Fruit fly (Drosophila melanogaster) whole organism, wandering third instar larva: Measurements from ENCODE around the gene Con.

Experiments used
- Abd-B ChIP-seq: fragments of >200 bp; optimal IDR thresholded peaks from 2 replicates; lab custom pipeline; 2017; ENCODE audit warnings: missing biosample characterization, missing genetic modification characterization
- CG9705 ChIP-seq: fragments of 200-800 bp; sonication (Bioruptor generic); optimal IDR thresholded peaks from 2 replicates; lab custom pipeline; 2018; ENCODE audit warnings: missing biosample characterization, mild to moderate bottlenecking, missing genetic modification characterization
- CrebA ChIP-seq: fragments of 200-800 bp; sonication (Bioruptor generic); optimal IDR thresholded peaks from 2 replicates; lab custom pipeline; 2016; ENCODE audit warnings: missing biosample characterization, mild to moderate bottlenecking, missing genetic modification characterization, borderline replicate concordance
- HLH106 ChIP-seq: fragments of 200-800 bp; optimal IDR thresholded peaks from 3 replicates; lab custom pipeline; 2019; ENCODE audit warnings: missing biosample characterization, mild to moderate bottlenecking, missing genetic modification characterization, moderate library complexity
- Hnf4 ChIP-seq: fragments of 200-800 bp; sonication (Bioruptor generic); optimal IDR thresholded peaks from 2 replicates; lab custom pipeline; 2016; ENCODE audit warnings: missing biosample characterization, mild to moderate bottlenecking, missing genetic modification characterization
- Hr78 ChIP-seq: fragments of >200 bp; optimal IDR thresholded peaks from 2 replicates; lab custom pipeline; 2017; ENCODE audit warnings: missing biosample characterization, missing genetic modification characterization
- Hr83 ChIP-seq: fragments of 200-300 bp; sonication (Bioruptor generic); optimal IDR thresholded peaks from 2 replicates; lab custom pipeline; 2016; ENCODE audit warnings: missing biosample characterization, mild to moderate bottlenecking, missing genetic modification characterization, moderate library complexity; ENCODE audit not compliant: poor library complexity, severe bottlenecking
- Jra ChIP-seq: sonication (Bioruptor generic); optimal IDR thresholded peaks from 2 replicates; lab custom pipeline; 2016; ENCODE audit warnings: missing biosample characterization, missing genetic modification characterization
- Mio ChIP-seq: sonication (Bioruptor generic); optimal IDR thresholded peaks from 2 replicates; lab custom pipeline; 2016; ENCODE audit warnings: missing biosample characterization, missing genetic modification characterization
- Myc ChIP-seq: fragments of >200 bp; optimal IDR thresholded peaks from 2 replicates; lab custom pipeline; 2017
- N ChIP-seq: fragments of >200 bp; optimal IDR thresholded peaks from 2 replicates; lab custom pipeline; 2018; ENCODE audit warnings: missing biosample characterization, missing external identifiers, missing genetic modification characterization
- Rel ChIP-seq, 2 experiments: fragments of 200-800 bp; sonication (Bioruptor generic) in 1 of 2; optimal IDR thresholded peaks; 2 replicates in 1 of 2; 3 replicates in 1 of 2; lab custom pipeline; 2016 to 2019; ENCODE audit warnings: mild to moderate bottlenecking in 2 of 2, missing biosample characterization in 2 of 2, missing genetic modification characterization in 2 of 2, moderate library complexity in 1 of 2
- Sp1 ChIP-seq: fragments of 200-800 bp; sonication (Bioruptor generic); optimal IDR thresholded peaks from 3 replicates; lab custom pipeline; 2019; ENCODE audit warnings: missing biosample characterization, mild to moderate bottlenecking, missing genetic modification characterization, moderate library complexity
- Vsx2 ChIP-seq: fragments of 200-300, 225-300 bp; sonication (Bioruptor generic); optimal IDR thresholded peaks from 2 replicates; lab custom pipeline; 2018; ENCODE audit warnings: missing biosample characterization, missing genetic modification characterization; ENCODE audit not compliant: partially characterized antibody
- brk ChIP-seq: fragments of 200-800 bp; sonication (Bioruptor generic); optimal IDR thresholded peaks from 2 replicates; lab custom pipeline; 2016; ENCODE audit warnings: missing biosample characterization, mild to moderate bottlenecking, missing genetic modification characterization
- dl ChIP-seq, 2 experiments: fragments of 175-275, 200-275 bp in 1 of 2; fragments of 200-275 bp in 1 of 2; sonication (Bioruptor generic); optimal IDR thresholded peaks; lab custom pipeline; 2018; ENCODE audit warnings: mild to moderate bottlenecking in 2 of 2, missing biosample characterization in 2 of 2, missing genetic modification characterization in 2 of 2, moderate library complexity in 2 of 2; ENCODE audit not compliant: partially characterized antibody in 2 of 2, insufficient read depth in 1 of 2
- dmrt93B ChIP-seq: fragments of 200-800 bp; sonication (Bioruptor generic); optimal IDR thresholded peaks from 2 replicates; lab custom pipeline; 2018; ENCODE audit warnings: missing biosample characterization, mild to moderate bottlenecking, missing genetic modification characterization
- dsf ChIP-seq: sonication (Bioruptor generic); optimal IDR thresholded peaks from 2 replicates; lab custom pipeline; 2016; ENCODE audit warnings: missing biosample characterization, missing genetic modification characterization, borderline replicate concordance
- ey ChIP-seq: fragments of 200-800 bp; sonication (Bioruptor generic); optimal IDR thresholded peaks from 2 replicates; lab custom pipeline; 2016; ENCODE audit warnings: missing biosample characterization, missing genetic modification characterization
- foxo ChIP-seq, 2 experiments: fragments of 200-800 bp; sonication (Bioruptor generic); optimal IDR thresholded peaks; 2 replicates in 1 of 2; 3 replicates in 1 of 2; lab custom pipeline; 2016 to 2017; ENCODE audit warnings: missing biosample characterization in 2 of 2, missing genetic modification characterization in 2 of 2
- fru ChIP-seq: fragments of 200-800 bp; sonication (Bioruptor generic); optimal IDR thresholded peaks from 3 replicates; lab custom pipeline; 2016; ENCODE audit warnings: missing biosample characterization, mild to moderate bottlenecking, missing genetic modification characterization
- h ChIP-seq: fragments of 200-800 bp; sonication (Bioruptor generic); optimal IDR thresholded peaks from 3 replicates; lab custom pipeline; 2016; ENCODE audit warnings: missing biosample characterization, mild to moderate bottlenecking, missing genetic modification characterization
- jim ChIP-seq: fragments of 175-275, 200-325 bp; sonication (Bioruptor generic); optimal IDR thresholded peaks from 2 replicates; lab custom pipeline; 2016; ENCODE audit warnings: missing biosample characterization, mild to moderate bottlenecking, missing genetic modification characterization
- pan ChIP-seq: fragments of >200 bp; optimal IDR thresholded peaks from 2 replicates; lab custom pipeline; 2017
- psq ChIP-seq: fragments of 200-800 bp; sonication (Bioruptor generic); optimal IDR thresholded peaks from 3 replicates; lab custom pipeline; 2017; ENCODE audit warnings: missing biosample characterization, mild to moderate bottlenecking, missing genetic modification characterization, moderate library complexity
- sage ChIP-seq: fragments of 200-800 bp; sonication (Bioruptor generic); optimal IDR thresholded peaks from 2 replicates; lab custom pipeline; 2016; ENCODE audit warnings: missing biosample characterization, mild to moderate bottlenecking, missing genetic modification characterization
- sv ChIP-seq: fragments of 200-800 bp; sonication (Bioruptor generic); optimal IDR thresholded peaks from 3 replicates; lab custom pipeline; 2016; ENCODE audit warnings: missing biosample characterization, missing genetic modification characterization
- tai ChIP-seq: sonication (Bioruptor generic); optimal IDR thresholded peaks from 2 replicates; lab custom pipeline; 2016; ENCODE audit warnings: missing biosample characterization, missing genetic modification characterization
- usp ChIP-seq: fragments of >200 bp; optimal IDR thresholded peaks from 2 replicates; lab custom pipeline; 2017; ENCODE audit warnings: missing biosample characterization, missing genetic modification characterization
- woc ChIP-seq: sonication (Bioruptor generic); optimal IDR thresholded peaks from 2 replicates; lab custom pipeline; 2016; ENCODE audit warnings: missing biosample characterization, mild to moderate bottlenecking, missing genetic modification characterization

Gene Con

dm6 chr3L:5078978-5079377, at the start of gene Con:
Con (minus strand) TSS chr3L:5079033.
- no peak for TF ChIP-seq CrebA
- no peak for TF ChIP-seq dsf (GFP tag; lab: Kevin White, UChicago)
- TF ChIP-seq sv (GFP tag; lab: Kevin White, UChicago): no peak
- TF ChIP-seq N (GFP tag; lab: Kevin White, UChicago): no peak
- TF ChIP-seq jim (GFP tag; lab: Kevin White, UChicago): no peak
- no peak for TF ChIP-seq Rel (GFP tag; optimal IDR thresholded peaks at IDR 0.05; lab: Kevin White, UChicago)
- TF ChIP-seq Rel (tag; optimal IDR thresholded peaks at IDR 0.05; lab: Kevin White, UChicago): no peak
- TF ChIP-seq Myc (lab: Kevin White, UChicago): no peak
- no peak for TF ChIP-seq dmrt93B (GFP tag; lab: Kevin White, UChicago)
- no peak for TF ChIP-seq pan
- no peak for TF ChIP-seq sage
- TF ChIP-seq foxo (GFP tag; optimal IDR thresholded peaks at IDR 0.05; lab: Kevin White, UChicago): no peak
- TF ChIP-seq Hnf4 (GFP tag; lab: Kevin White, UChicago): no peak
- no peak for TF ChIP-seq Sp1 (GFP tag; lab: Kevin White, UChicago)
- TF ChIP-seq Hr78 (GFP tag; lab: Kevin White, UChicago): no peak
- TF ChIP-seq dl (GFP tag; optimal IDR thresholded peaks at IDR 0.05; lab: Kevin White, UChicago; ENCODE audit: insufficient read depth in 1 of 2, partially characterized antibody in 2 of 2): no peak
- no peak for TF ChIP-seq brk (GFP tag; lab: Kevin White, UChicago)
- TF ChIP-seq h: no peak

dm6 chr3L:5128214-5128613, 49.4 kb upstream of the Con start:
- TF ChIP-seq psq (GFP tag; lab: Kevin White, UChicago) (peak; percentile 65), h (peak; percentile 16), fru (GFP tag; lab: Kevin White, UChicago) (peak; percentile 18), Mio (GFP tag; lab: Kevin White, UChicago) (no peak), ey (GFP tag; lab: Kevin White, UChicago) (no peak), HLH106 (tag; lab: Kevin White, UChicago) (peak; percentile 16), sv (GFP tag; lab: Kevin White, UChicago) (no peak), foxo (GFP tag; optimal IDR thresholded peaks at IDR 0.05; lab: Kevin White, UChicago) (peak in 1 of 2 experiments; percentile 39)

- TF ChIP-seq Hr83 (GFP tag; lab: Kevin White, UChicago): no peak
These were observed 48.8 kb upstream of the Con start for dm6 chr3L:5127609-5128008.

dm6 chr3L:5125202-5125601, 46.4 kb upstream of the Con start:
- TF ChIP-seq tai (GFP tag; lab: Kevin White, UChicago) (no peak), woc (GFP tag; lab: Kevin White, UChicago) (no peak), jim (GFP tag; lab: Kevin White, UChicago) (no peak), sv (GFP tag; lab: Kevin White, UChicago) (no peak), dmrt93B (GFP tag; lab: Kevin White, UChicago) (no peak), Hnf4 (GFP tag; lab: Kevin White, UChicago) (no peak), CG9705 (no peak), psq (GFP tag; lab: Kevin White, UChicago) (no peak), dl (GFP tag; optimal IDR thresholded peaks at IDR 0.05; lab: Kevin White, UChicago; ENCODE audit: insufficient read depth in 1 of 2, partially characterized antibody in 2 of 2) (no peak), fru (GFP tag; lab: Kevin White, UChicago) (no peak), Mio (GFP tag; lab: Kevin White, UChicago) (no peak)

- no peak for TF ChIP-seq ey (GFP tag; lab: Kevin White, UChicago)
- no peak for TF ChIP-seq Jra
- no peak for TF ChIP-seq HLH106 (tag; lab: Kevin White, UChicago)
These were observed 23.2 kb upstream of the Con start for dm6 chr3L:5102050-5102449.

- no peak for TF ChIP-seq h
- TF ChIP-seq Hnf4 (GFP tag; lab: Kevin White, UChicago): no peak
- TF ChIP-seq usp (GFP tag; lab: Kevin White, UChicago): no peak
- peak; percentile 18 for TF ChIP-seq Sp1 (GFP tag; lab: Kevin White, UChicago)
- TF ChIP-seq Abd-B (GFP tag; lab: Kevin White, UChicago): no peak
- no peak for TF ChIP-seq Vsx2 (GFP tag; lab: Kevin White, UChicago)
- TF ChIP-seq pan: no peak
- TF ChIP-seq Hr83 (GFP tag; lab: Kevin White, UChicago): no peak
- TF ChIP-seq HLH106 (tag; lab: Kevin White, UChicago): no peak
These were observed 17.8 kb upstream of the Con start for dm6 chr3L:5096674-5097073.
